Worm (Caenorhabditis elegans) whole organism, young adult: ENCODE data around the gene taf-8.
A peak's percentile ranks its signal among the peaks of the same experiment; 100 is the strongest.

Source experiments
- B0035.1 ChIP-seq: sonication (generic microtip); optimal IDR thresholded peaks from 2 replicates; lab custom pipeline; 2016; ENCODE audit warnings: missing genetic modification characterization, mild to moderate bottlenecking, missing compliant biosample characterization, missing genotype, missing genetic modification reagents
- B0336.3 ChIP-seq: fragments of 200-800 bp; sonication (Bioruptor generic); IDR thresholded peaks from 2 replicates; pipeline ENCODE4 v1.3.6; 2022; ENCODE audit warnings: missing genetic modification characterization, missing compliant biosample characterization
- D2030.7 ChIP-seq: fragments of 200-800 bp; sonication (Bioruptor generic); IDR thresholded peaks from 2 replicates; pipeline ENCODE4 v1.3.6; 2022; ENCODE audit warnings: missing genetic modification reagents, missing genetic modification characterization, missing compliant biosample characterization
- F10E7.11 ChIP-seq: sonication (generic microtip); optimal IDR thresholded peaks from 2 replicates; lab custom pipeline; 2017; ENCODE audit warnings: mild to moderate bottlenecking, missing genetic modification characterization, moderate library complexity, missing compliant biosample characterization
- F49E8.2 ChIP-seq: sonication (generic microtip); optimal IDR thresholded peaks from 3 replicates; lab custom pipeline; 2017; ENCODE audit warnings: missing genetic modification characterization, mild to moderate bottlenecking, missing compliant biosample characterization, antibody characterized with exemption, moderate library complexity; ENCODE audit not compliant: insufficient read depth
- F57A8.1 ChIP-seq: fragments of 200-800 bp; sonication (Bioruptor generic); optimal IDR thresholded peaks from 2 replicates; lab custom pipeline; 2018; ENCODE audit warnings: mild to moderate bottlenecking, missing genetic modification characterization, moderate library complexity, missing compliant biosample characterization
- F57C9.4 ChIP-seq: sonication (generic microtip); optimal IDR thresholded peaks from 2 replicates; lab custom pipeline; 2017; ENCODE audit warnings: mild to moderate bottlenecking, missing genetic modification characterization, missing compliant biosample characterization
- K12H6.12 ChIP-seq: fragments of 200-800 bp; sonication (Bioruptor generic); optimal IDR thresholded peaks from 2 replicates; lab custom pipeline; 2018; ENCODE audit warnings: mild to moderate bottlenecking, missing genetic modification characterization, missing compliant biosample characterization
- Y53G8AR.9 ChIP-seq: fragments of 200-800 bp; sonication (Bioruptor generic); conservative IDR thresholded peaks from 2 replicates; pipeline ENCODE4 v1.3.6; 2022; ENCODE audit warnings: missing genetic modification reagents, missing genetic modification characterization, missing compliant biosample characterization
- Y56A3A.18 ChIP-seq: fragments of 200-800 bp; sonication (Bioruptor generic); IDR thresholded peaks from 2 replicates; pipeline ENCODE4 v1.3.6; 2022; ENCODE audit warnings: missing genetic modification reagents, missing genetic modification characterization, missing compliant biosample characterization
- akir-1 ChIP-seq: fragments of 200-800 bp; sonication (Bioruptor generic); optimal IDR thresholded peaks from 2 replicates; lab custom pipeline; 2018; ENCODE audit warnings: mild to moderate bottlenecking, missing genetic modification characterization, moderate library complexity, missing compliant biosample characterization
- ama-1 ChIP-seq, 3 experiments: fragments of 150-350 bp in 1 of 3; sonication (generic microtip) in 2 of 3; optimal IDR thresholded peaks; 2 replicates each; lab custom pipeline; 2014 to 2018; ENCODE audit warnings: missing biosample characterization in 2 of 3, missing genetic modification characterization in 2 of 3, missing genetic modification reagents in 2 of 3
- attf-3 ChIP-seq: fragments of 200-800 bp; sonication (Bioruptor generic); conservative IDR thresholded peaks from 2 replicates; pipeline ENCODE4 v1.3.6; 2022; ENCODE audit warnings: missing genetic modification reagents, missing genetic modification characterization, missing compliant biosample characterization
- attf-5 ChIP-seq: fragments of 200-800 bp; sonication (Bioruptor generic); optimal IDR thresholded peaks from 2 replicates; lab custom pipeline; 2018; ENCODE audit warnings: mild to moderate bottlenecking, missing genetic modification characterization, missing compliant biosample characterization
- bed-2 ChIP-seq: fragments of 200-800 bp; sonication (Bioruptor generic); IDR thresholded peaks from 2 replicates; pipeline ENCODE4 v1.3.6; 2022; ENCODE audit warnings: missing genetic modification reagents, missing genetic modification characterization, missing compliant biosample characterization
- ccch-3 ChIP-seq: fragments of 200-800 bp; sonication (Bioruptor generic); optimal IDR thresholded peaks from 2 replicates; lab custom pipeline; 2018; ENCODE audit warnings: mild to moderate bottlenecking, missing genetic modification characterization, missing compliant biosample characterization
- ceh-100 ChIP-seq: fragments of 200-800 bp; sonication (Bioruptor generic); IDR thresholded peaks from 2 replicates; pipeline ENCODE4 v1.3.6; 2022; ENCODE audit warnings: missing genetic modification reagents, missing genetic modification characterization, missing compliant biosample characterization
- chd-7 ChIP-seq: sonication (generic microtip); optimal IDR thresholded peaks from 2 replicates; lab custom pipeline; 2016; ENCODE audit warnings: mild to moderate bottlenecking, missing genetic modification characterization, moderate library complexity, missing compliant biosample characterization
- dox-1 ChIP-seq: fragments of 200-800 bp; sonication (Bioruptor generic); IDR thresholded peaks from 2 replicates; pipeline ENCODE4 v1.3.6; 2022; ENCODE audit warnings: missing genetic modification reagents, missing genetic modification characterization, missing compliant biosample characterization
- ets-4 ChIP-seq: fragments of 200-800 bp; sonication (Bioruptor generic); optimal IDR thresholded peaks from 2 replicates; lab custom pipeline; 2018; ENCODE audit warnings: mild to moderate bottlenecking, missing genetic modification characterization, missing compliant biosample characterization
- gei-17 ChIP-seq: fragments of 200-800 bp; sonication (Bioruptor generic); optimal IDR thresholded peaks from 2 replicates; lab custom pipeline; 2018; ENCODE audit warnings: mild to moderate bottlenecking, missing genetic modification characterization, missing compliant biosample characterization
- him-1 ChIP-seq: sonication (generic microtip); optimal IDR thresholded peaks from 2 replicates; lab custom pipeline; 2016; ENCODE audit warnings: missing genotype, missing genetic modification reagents, missing genetic modification characterization, missing compliant biosample characterization
- hlh-12 ChIP-seq: sonication (generic microtip); optimal IDR thresholded peaks from 2 replicates; lab custom pipeline; 2016; ENCODE audit warnings: missing genetic modification characterization, missing compliant biosample characterization
- hrde-1 ChIP-seq: sonication (generic microtip); optimal IDR thresholded peaks from 2 replicates; lab custom pipeline; 2016; ENCODE audit warnings: missing genetic modification characterization, mild to moderate bottlenecking, missing compliant biosample characterization, moderate library complexity, missing genotype, missing genetic modification reagents, borderline replicate concordance
- let-607 ChIP-seq, 2 experiments: fragments of 200-800 bp in 1 of 2; sonication (Bioruptor generic) in 1 of 2; sonication (generic microtip) in 1 of 2; optimal IDR thresholded peaks; 2 replicates each; lab custom pipeline; 2016 to 2018; ENCODE audit warnings: mild to moderate bottlenecking in 2 of 2, missing compliant biosample characterization in 2 of 2, missing genetic modification characterization in 2 of 2, moderate library complexity in 2 of 2, missing genotype in 1 of 2
- lin-40 ChIP-seq: sonication (generic microtip); optimal IDR thresholded peaks from 2 replicates; lab custom pipeline; 2016; ENCODE audit warnings: missing genetic modification characterization, mild to moderate bottlenecking, missing compliant biosample characterization, missing genotype, missing genetic modification reagents
- lin-54 ChIP-seq: fragments of 200-800 bp; sonication (Bioruptor generic); optimal IDR thresholded peaks from 2 replicates; lab custom pipeline; 2018; ENCODE audit warnings: mild to moderate bottlenecking, missing genetic modification characterization, missing compliant biosample characterization
- lir-1 ChIP-seq: fragments of 200-800 bp; sonication (Bioruptor generic); conservative IDR thresholded peaks from 2 replicates; pipeline ENCODE4 v1.3.6; 2022; ENCODE audit warnings: missing genetic modification reagents, missing genetic modification characterization, missing compliant biosample characterization
- lsl-1 ChIP-seq: fragments of 200-800 bp; sonication (Bioruptor generic); optimal IDR thresholded peaks from 2 replicates; lab custom pipeline; 2018; ENCODE audit warnings: mild to moderate bottlenecking, missing genetic modification characterization, moderate library complexity, missing compliant biosample characterization
- madf-10 ChIP-seq: sonication (generic microtip); optimal IDR thresholded peaks from 2 replicates; lab custom pipeline; 2016; ENCODE audit warnings: mild to moderate bottlenecking, missing genetic modification characterization, missing compliant biosample characterization
- madf-6 ChIP-seq: fragments of 200-800 bp; sonication (Bioruptor generic); IDR thresholded peaks from 2 replicates; pipeline ENCODE4 v1.3.6; 2022; ENCODE audit warnings: missing genetic modification reagents, missing genetic modification characterization, missing compliant biosample characterization
- mcd-1 ChIP-seq: fragments of 200-800 bp; sonication (Bioruptor generic); IDR thresholded peaks from 2 replicates; pipeline ENCODE4 v1.3.6; 2022; ENCODE audit warnings: missing genetic modification reagents, missing genetic modification characterization, missing compliant biosample characterization
- nhr-120 ChIP-seq: fragments of 200-800 bp; sonication (Bioruptor generic); IDR thresholded peaks from 2 replicates; pipeline ENCODE4 v1.3.6; 2022; ENCODE audit warnings: missing genetic modification characterization, missing compliant biosample characterization
- nhr-27 ChIP-seq: fragments of 200-800 bp; sonication (Bioruptor generic); optimal IDR thresholded peaks from 2 replicates; lab custom pipeline; 2018; ENCODE audit warnings: mild to moderate bottlenecking, missing genetic modification characterization, moderate library complexity, missing compliant biosample characterization
- nhr-90 ChIP-seq: sonication (generic microtip); optimal IDR thresholded peaks from 2 replicates; lab custom pipeline; 2016; ENCODE audit warnings: missing genotype, mild to moderate bottlenecking, missing genetic modification characterization, missing compliant biosample characterization
- rcor-1 ChIP-seq: fragments of 200-800 bp; sonication (Bioruptor generic); IDR thresholded peaks from 2 replicates; pipeline ENCODE4 v1.3.6; 2022; ENCODE audit warnings: missing genetic modification reagents, missing genetic modification characterization, missing compliant biosample characterization
- sdz-38 ChIP-seq: sonication (generic microtip); optimal IDR thresholded peaks from 2 replicates; lab custom pipeline; 2016; ENCODE audit warnings: missing genotype, missing genetic modification characterization, missing compliant biosample characterization
- sea-2 ChIP-seq: fragments of 200-800 bp; sonication (Bioruptor generic); IDR thresholded peaks from 2 replicates; pipeline ENCODE4 v1.3.6; 2022; ENCODE audit warnings: missing genetic modification characterization, missing compliant biosample characterization
- snpc-1.3 ChIP-seq: sonication (generic microtip); optimal IDR thresholded peaks from 2 replicates; lab custom pipeline; 2017; ENCODE audit warnings: missing genetic modification characterization, mild to moderate bottlenecking, missing compliant biosample characterization, antibody characterized with exemption, moderate library complexity, missing genotype, missing genetic modification reagents; ENCODE audit not compliant: insufficient read depth
- tbx-9 ChIP-seq: sonication (generic microtip); optimal IDR thresholded peaks from 2 replicates; lab custom pipeline; 2016; ENCODE audit warnings: borderline replicate concordance, missing genetic modification characterization, inconsistent platforms, missing compliant biosample characterization
- unc-62 ChIP-seq: fragments of 150-350 bp; optimal IDR thresholded peaks from 2 replicates; lab custom pipeline; 2014; ENCODE audit warnings: missing biosample characterization, missing genetic modification reagents, missing genetic modification characterization
- xnd-1 ChIP-seq: sonication (generic microtip); optimal IDR thresholded peaks from 2 replicates; lab custom pipeline; 2016; ENCODE audit warnings: missing genotype, missing genetic modification reagents, missing genetic modification characterization, missing compliant biosample characterization
- zfh-2 ChIP-seq: fragments of 200-800 bp; sonication (Bioruptor generic); conservative IDR thresholded peaks from 2 replicates; pipeline ENCODE4 v1.3.6; 2022; ENCODE audit warnings: missing genetic modification reagents, missing genetic modification characterization, missing compliant biosample characterization
- zim-3 ChIP-seq: sonication (generic microtip); optimal IDR thresholded peaks from 2 replicates; lab custom pipeline; 2017; ENCODE audit warnings: mild to moderate bottlenecking, missing genetic modification characterization, moderate library complexity, missing compliant biosample characterization

taf-8 gene

DNA sequence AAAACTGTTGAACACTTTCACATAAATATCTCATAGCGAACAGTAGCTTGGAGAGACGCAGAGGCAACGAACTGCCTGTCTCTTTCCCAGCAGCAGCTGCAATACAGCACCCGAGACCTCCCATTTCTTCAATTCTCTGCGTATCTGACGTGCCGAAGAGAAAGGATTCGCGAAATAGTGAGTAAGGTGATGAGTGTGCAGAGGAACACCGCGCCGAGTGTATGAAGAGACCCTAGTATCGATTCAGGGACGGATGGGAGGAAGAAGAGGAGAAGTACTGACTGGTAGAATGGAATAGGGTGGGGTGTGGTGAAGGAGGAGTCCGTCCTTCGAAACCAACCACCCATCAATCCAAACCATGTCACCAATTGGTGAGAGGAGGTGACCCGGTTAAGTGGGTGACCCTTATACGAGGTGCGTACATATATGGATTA lies 23.0 kb upstream of the taf-8 start (continued):
- peak; percentile 65; the same call in 1 of the 2 replicates for TF ChIP-seq rcor-1 (GFP tag; lab: Robert Waterston, UW)
- peak; percentile 26; the same call in 1 of the 2 replicates for TF ChIP-seq attf-3 (GFP tag; lab: Robert Waterston, UW)
- peak; percentile 10 for TF ChIP-seq nhr-27
- peak; percentile 91 for TF ChIP-seq zfh-2 (GFP tag; lab: Robert Waterston, UW)
- TF ChIP-seq ama-1 (optimal IDR thresholded peaks at IDR 0.05; lab: Kevin White, UChicago): no peak
- no peak for TF ChIP-seq ama-1 (GFP tag; optimal IDR thresholded peaks at IDR 0.05; lab: Kevin White, UChicago)
- 0 out of 2 replicates have a peak, but pooled peaks have one; percentile 31 for TF ChIP-seq sea-2
- no peak for TF ChIP-seq akir-1 (GFP tag; lab: Kevin White, UChicago)
- peak; percentile 18 for TF ChIP-seq gei-17 (GFP tag; lab: Kevin White, UChicago)
- TF ChIP-seq lin-40 (tag; lab: Kevin White, UChicago): peak; percentile 66
- TF ChIP-seq attf-5: peak; percentile 67
- peak; percentile 60 for TF ChIP-seq mcd-1 (GFP tag; lab: Robert Waterston, UW)
- no peak for TF ChIP-seq snpc-1.3 (tag; lab: Kevin White, UChicago)
- TF ChIP-seq xnd-1: no peak
- TF ChIP-seq unc-62 (GFP tag; lab: Kevin White, UChicago): peak; percentile 7
- peak; percentile 58; the same call in 1 of the 2 replicates for TF ChIP-seq dox-1
- no peak for TF ChIP-seq hrde-1 (tag; lab: Kevin White, UChicago)

DNA sequence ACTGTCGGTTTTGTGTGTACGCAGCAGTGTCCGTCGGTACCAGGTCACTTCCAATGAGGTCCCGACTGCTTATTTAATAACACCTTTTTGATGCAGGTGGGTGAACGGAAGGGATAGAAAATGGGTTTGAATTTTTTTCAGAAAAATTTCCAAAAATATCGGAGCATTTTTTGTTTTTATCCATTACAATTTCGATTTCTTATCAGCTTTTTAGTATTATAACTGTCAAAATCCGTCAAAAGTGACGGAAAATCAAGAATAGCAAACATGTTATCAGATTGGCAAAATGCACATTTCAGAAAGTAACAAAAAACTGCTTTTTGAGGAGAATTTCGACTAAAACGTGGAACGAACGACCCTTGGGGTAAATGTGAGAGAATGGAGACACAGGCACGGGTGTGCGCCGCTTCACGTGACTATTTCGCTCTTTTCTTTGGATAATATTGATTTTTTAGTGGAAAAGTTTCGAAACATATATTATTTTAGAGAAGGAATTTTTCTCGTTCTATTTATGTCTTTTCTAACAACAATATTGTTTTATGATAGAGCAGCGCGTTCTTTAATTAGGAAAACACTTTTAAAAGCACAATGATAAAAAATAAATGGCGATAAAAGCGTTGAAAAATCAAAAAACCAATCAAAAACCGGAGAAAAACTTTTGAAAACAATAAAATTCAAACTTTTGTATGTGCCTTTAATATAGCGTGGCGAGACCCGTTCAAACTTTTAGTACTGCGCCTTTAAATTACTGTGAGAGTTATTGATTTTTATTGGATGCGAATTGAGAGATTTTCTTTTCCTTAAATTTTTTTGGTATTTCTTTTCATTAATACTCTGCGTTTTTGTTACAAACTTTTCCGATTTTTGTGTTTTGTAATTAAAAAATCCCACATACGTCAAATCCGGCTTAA lies 21.9 kb upstream of the taf-8 start, which contains the start of gene sqv-8:
Gene sqv-8, plus strand, starts transcription at position 51 of the 911 bp plus-strand sequence.
- TF ChIP-seq D2030.7: peak; percentile 62; the same call in 1 of the 2 replicates
- no peak for TF ChIP-seq F10E7.11 (tag; lab: Kevin White, UChicago)
- TF ChIP-seq hrde-1 (tag; lab: Kevin White, UChicago): no peak
- TF ChIP-seq B0336.3 (GFP tag; lab: Robert Waterston, UW): no peak
- TF ChIP-seq ets-4 (GFP tag; lab: Kevin White, UChicago): no peak
- no peak for TF ChIP-seq B0035.1 (tag; lab: Kevin White, UChicago)
- peak; percentile 96 for TF ChIP-seq lsl-1 (GFP tag; lab: Kevin White, UChicago)
- TF ChIP-seq chd-7 (tag; lab: Kevin White, UChicago): no peak
- no peak for TF ChIP-seq hlh-12
- TF ChIP-seq Y53G8AR.9 (GFP tag; lab: Robert Waterston, UW): no peak
- TF ChIP-seq lin-40 (tag; lab: Kevin White, UChicago): no peak
- TF ChIP-seq madf-10 (tag; lab: Kevin White, UChicago): no peak
- TF ChIP-seq nhr-120 (GFP tag; lab: Robert Waterston, UW): no peak
- no peak for TF ChIP-seq sea-2
- peak; percentile 97 for TF ChIP-seq madf-6 (GFP tag; lab: Robert Waterston, UW)
- TF ChIP-seq ceh-100 (GFP tag; lab: Robert Waterston, UW): no peak
- TF ChIP-seq F57C9.4 (tag; lab: Kevin White, UChicago): no peak
- peak; percentile 80 for TF ChIP-seq lin-54
- peak; percentile 37 to 43 for TF ChIP-seq let-607 (tag; optimal IDR thresholded peaks at IDR 0.05; lab: Kevin White, UChicago)
- no peak for TF ChIP-seq him-1
- no peak for TF ChIP-seq sdz-38 (tag; lab: Kevin White, UChicago)
- peak; percentile 11 for TF ChIP-seq F49E8.2 (tag; lab: Kevin White, UChicago)
- TF ChIP-seq tbx-9: no peak
- TF ChIP-seq bed-2 (GFP tag; lab: Robert Waterston, UW): no peak
- no peak for TF ChIP-seq Y56A3A.18
- TF ChIP-seq zim-3 (tag; lab: Kevin White, UChicago): no peak
- peak; percentile 94 for TF ChIP-seq xnd-1
- no peak for TF ChIP-seq lir-1 (GFP tag; lab: Robert Waterston, UW)
- no peak for TF ChIP-seq K12H6.12 (tag; lab: Kevin White, UChicago)
- peak; percentile 28 for TF ChIP-seq unc-62 (GFP tag; lab: Kevin White, UChicago)
- TF ChIP-seq nhr-90 (tag; lab: Kevin White, UChicago): no peak
- TF ChIP-seq ccch-3 (GFP tag; lab: Kevin White, UChicago): no peak
- TF ChIP-seq F57A8.1 (GFP tag; lab: Kevin White, UChicago): no peak
